Worm (Caenorhabditis elegans): ENCODE measurements around the gene usp-46.

Gene usp-46

ce11 chrIII:9765465-9765900, 10.9 kb upstream of the usp-46 start (continued):
- TF ChIP-seq ceh-9 (tag; optimal IDR thresholded peaks at IDR 0.05): no peak
- TF ChIP-seq T23F11.4 (GFP tag; optimal IDR thresholded peaks at IDR 0.05): peak; percentile 74
- TF ChIP-seq pha-2 (tag; optimal IDR thresholded peaks at IDR 0.05): peak; percentile 79
- TF ChIP-seq nfya-1 (tag; optimal IDR thresholded peaks at IDR 0.05): peak; percentile 99
- peak; percentile 52 for TF ChIP-seq eyg-1 (tag; optimal IDR thresholded peaks at IDR 0.05)
- TF ChIP-seq madf-2 (tag; optimal IDR thresholded peaks at IDR 0.05): peak; percentile 76
- TF ChIP-seq pag-3 (tag; optimal IDR thresholded peaks at IDR 0.05; ENCODE audit: borderline replicate concordance): no peak
- TF ChIP-seq pax-1 (tag; optimal IDR thresholded peaks at IDR 0.05): peak; percentile 56
- TF ChIP-seq hlh-15 (tag; optimal IDR thresholded peaks at IDR 0.05): no peak
- TF ChIP-seq ceh-31 (tag; optimal IDR thresholded peaks at IDR 0.05): peak; percentile 88
- TF ChIP-seq ref-2 (tag; optimal IDR thresholded peaks at IDR 0.05): peak; percentile 98
- peak; percentile 93 for TF ChIP-seq ceh-18 (tag; optimal IDR thresholded peaks at IDR 0.05)
- TF ChIP-seq ceh-24 (tag; optimal IDR thresholded peaks at IDR 0.05): no peak
- no peak for TF ChIP-seq odd-2 (tag; optimal IDR thresholded peaks at IDR 0.05)
- peak; percentile 56 for TF ChIP-seq che-1 (tag; optimal IDR thresholded peaks at IDR 0.05)
- peak; percentile 43 for TF ChIP-seq fax-1 (tag; optimal IDR thresholded peaks at IDR 0.05)
- TF ChIP-seq unc-86 (tag; optimal IDR thresholded peaks at IDR 0.05): peak; percentile 52
- no peak for TF ChIP-seq ceh-48 (tag; optimal IDR thresholded peaks at IDR 0.05)
- peak; percentile 92 for TF ChIP-seq tbx-2 (tag; optimal IDR thresholded peaks at IDR 0.05)
- peak; percentile 68 for TF ChIP-seq unc-3 (GFP tag; conservative IDR thresholded peaks at IDR 0.05)
- TF ChIP-seq unc-3 (tag; optimal IDR thresholded peaks at IDR 0.05): peak; percentile 39
- peak; percentile 82 for TF ChIP-seq ceh-30 (tag; optimal IDR thresholded peaks at IDR 0.05)
- peak; percentile 70 for TF ChIP-seq unc-55 (GFP tag; optimal IDR thresholded peaks at IDR 0.05)
- TF ChIP-seq sdc-2 (tag; optimal IDR thresholded peaks at IDR 0.05): peak; percentile 45
- no peak for TF ChIP-seq nhr-232 (tag; optimal IDR thresholded peaks at IDR 0.05)
- no peak for TF ChIP-seq npax-4 (tag; optimal IDR thresholded peaks at IDR 0.05)
- TF ChIP-seq K02D7.2 (tag; optimal IDR thresholded peaks at IDR 0.05): peak; percentile 29
- peak; percentile 65 for TF ChIP-seq gmeb-2 (tag; optimal IDR thresholded peaks at IDR 0.05)
- peak; percentile 77 for TF ChIP-seq pat-9 (tag; optimal IDR thresholded peaks at IDR 0.05)
- peak; percentile 61 for TF ChIP-seq sox-2 (GFP tag; IDR thresholded peaks at IDR 0.05)
- TF ChIP-seq ceh-2 (tag; optimal IDR thresholded peaks at IDR 0.05): peak; percentile 51
- peak; percentile 96 for TF ChIP-seq hlh-30 (tag; optimal IDR thresholded peaks at IDR 0.05; ENCODE audit: insufficient read depth)
- TF ChIP-seq F13H6.1 (tag; optimal IDR thresholded peaks at IDR 0.05): peak; percentile 89
- TF ChIP-seq nhr-11 (tag; optimal IDR thresholded peaks at IDR 0.05): no peak
- TF ChIP-seq fkh-6 (tag; optimal IDR thresholded peaks at IDR 0.05): peak; percentile 20
- peak; percentile 50 for TF ChIP-seq hlh-8 (tag; optimal IDR thresholded peaks at IDR 0.05)
- TF ChIP-seq zip-5 (tag; optimal IDR thresholded peaks at IDR 0.05): peak; percentile 9

ce11 chrIII:9766175-9766574, 10.2 kb upstream of the usp-46 start, which contains the start of gene cbp-1:
cbp-1 (plus strand) TSS chrIII:9766509.
- TF ChIP-seq nhr-11 (tag; optimal IDR thresholded peaks at IDR 0.05) (no peak), ceh-48 (tag; optimal IDR thresholded peaks at IDR 0.05) (peak; percentile 86), pag-3 (tag; optimal IDR thresholded peaks at IDR 0.05; ENCODE audit: borderline replicate concordance) (no peak), sox-2 (GFP tag; IDR thresholded peaks at IDR 0.05) (no peak), ceh-24 (tag; optimal IDR thresholded peaks at IDR 0.05) (no peak), mec-3 (tag; optimal IDR thresholded peaks at IDR 0.05; ENCODE audit: borderline replicate concordance) (no peak), hlh-15 (tag; optimal IDR thresholded peaks at IDR 0.05) (no peak), ceh-31 (tag; optimal IDR thresholded peaks at IDR 0.05) (peak; percentile 41), madf-2 (tag; optimal IDR thresholded peaks at IDR 0.05) (no peak), lim-6 (tag; optimal IDR thresholded peaks at IDR 0.05) (no peak), unc-55 (GFP tag; optimal IDR thresholded peaks at IDR 0.05) (peak; percentile 32), zip-5 (tag; optimal IDR thresholded peaks at IDR 0.05) (no peak), pax-1 (tag; optimal IDR thresholded peaks at IDR 0.05) (peak; percentile 13), fax-1 (tag; optimal IDR thresholded peaks at IDR 0.05) (no peak), T23F11.4 (GFP tag; optimal IDR thresholded peaks at IDR 0.05) (no peak), nhr-232 (tag; optimal IDR thresholded peaks at IDR 0.05) (no peak), nfya-1 (tag; optimal IDR thresholded peaks at IDR 0.05) (peak; percentile 57), K02D7.2 (tag; optimal IDR thresholded peaks at IDR 0.05) (no peak)

Data from whole organism, late embryonic.